Fruit fly (Drosophila melanogaster) whole organism, embryonic: ENCODE data around the gene CG18675.

Experiments used
- Abd-B ChIP-seq: fragments of 200-800 bp; sonication (Bioruptor generic); optimal IDR thresholded peaks from 2 replicates; lab custom pipeline; 2018; ENCODE audit warnings: missing biosample characterization, mild to moderate bottlenecking, missing genetic modification characterization, moderate library complexity
- CG10543 ChIP-seq: fragments of 200-800 bp; sonication (Bioruptor generic); optimal IDR thresholded peaks from 3 replicates; lab custom pipeline; 2017; ENCODE audit warnings: missing biosample characterization, mild to moderate bottlenecking, missing genetic modification characterization, moderate library complexity
- CG10979 ChIP-seq: fragments of 200-800 bp; sonication (Bioruptor generic); optimal IDR thresholded peaks from 2 replicates; lab custom pipeline; 2018; ENCODE audit warnings: missing biosample characterization, mild to moderate bottlenecking, missing genetic modification characterization, moderate library complexity
- CG11696 ChIP-seq: fragments of 200-800 bp; sonication (Bioruptor generic); IDR thresholded peaks from 2 replicates; pipeline ENCODE4 v1.3.6; 2022; ENCODE audit warnings: missing biosample characterization, missing genetic modification characterization
- CG12071 ChIP-seq: fragments of 200-800 bp; sonication (Bioruptor generic); optimal IDR thresholded peaks from 3 replicates; lab custom pipeline; 2018; ENCODE audit warnings: missing biosample characterization, mild to moderate bottlenecking, missing genetic modification characterization
- CG12104 ChIP-seq: fragments of 200-800 bp; sonication (Bioruptor generic); optimal IDR thresholded peaks from 3 replicates; lab custom pipeline; 2016; ENCODE audit warnings: missing biosample characterization, missing genetic modification characterization
- CG12155 ChIP-seq: fragments of 200-800 bp; sonication (Bioruptor generic); optimal IDR thresholded peaks from 3 replicates; lab custom pipeline; 2016; ENCODE audit warnings: missing biosample characterization, missing genetic modification characterization
- CG1233 ChIP-seq: fragments of 200-800 bp; sonication (Bioruptor generic); optimal IDR thresholded peaks from 4 replicates; lab custom pipeline; 2018; ENCODE audit warnings: missing biosample characterization, mild to moderate bottlenecking, missing genetic modification characterization
- CG12391 ChIP-seq: fragments of 200-800 bp; sonication (Bioruptor generic); optimal IDR thresholded peaks from 3 replicates; lab custom pipeline; 2018; ENCODE audit warnings: missing biosample characterization, mild to moderate bottlenecking, missing genetic modification characterization, moderate library complexity
- CG14014 ChIP-seq: fragments of 200-800 bp; sonication (Bioruptor generic); IDR thresholded peaks from 2 replicates; pipeline ENCODE4 v1.3.6; 2022; ENCODE audit warnings: missing biosample characterization, missing genetic modification characterization
- CG14441 ChIP-seq: fragments of 200-800 bp; sonication (Bioruptor generic); IDR thresholded peaks from 2 replicates; pipeline ENCODE4 v1.3.6; 2022; ENCODE audit warnings: missing biosample characterization, missing genetic modification characterization
- CG15514 ChIP-seq: fragments of 200-800 bp; sonication (Bioruptor generic); optimal IDR thresholded peaks from 3 replicates; lab custom pipeline; 2017; ENCODE audit warnings: missing biosample characterization, missing genetic modification characterization, mild to moderate bottlenecking, moderate library complexity, missing genetic modification reagents
- CG15601 ChIP-seq: fragments of 200-800 bp; sonication (Bioruptor generic); optimal IDR thresholded peaks from 3 replicates; lab custom pipeline; 2019; ENCODE audit warnings: missing biosample characterization, mild to moderate bottlenecking, missing genetic modification characterization, moderate library complexity
- CG1602 ChIP-seq: fragments of 200-800 bp; sonication (Bioruptor generic); optimal IDR thresholded peaks from 3 replicates; lab custom pipeline; 2016; ENCODE audit warnings: missing biosample characterization, missing genetic modification characterization
- CG1603 ChIP-seq: fragments of 200-800 bp; sonication (Bioruptor generic); optimal IDR thresholded peaks from 2 replicates; lab custom pipeline; 2019; ENCODE audit warnings: missing biosample characterization, mild to moderate bottlenecking, missing genetic modification characterization, moderate library complexity
- CG17186 ChIP-seq: fragments of 200-800 bp; sonication (Bioruptor generic); optimal IDR thresholded peaks from 3 replicates; lab custom pipeline; 2017; ENCODE audit warnings: missing biosample characterization, missing genetic modification reagents, missing genetic modification characterization
- CG17829 ChIP-seq: fragments of 200-800 bp; optimal IDR thresholded peaks from 2 replicates; lab custom pipeline; 2019; ENCODE audit warnings: missing biosample characterization, mild to moderate bottlenecking, missing genetic modification characterization, moderate library complexity
- CG18262 ChIP-seq: fragments of 200-800 bp; optimal IDR thresholded peaks from 3 replicates; lab custom pipeline; 2019; ENCODE audit warnings: missing biosample characterization, mild to moderate bottlenecking, missing genetic modification characterization, moderate library complexity
- CG30020 ChIP-seq: fragments of 200-800 bp; optimal IDR thresholded peaks from 2 replicates; lab custom pipeline; 2019; ENCODE audit warnings: missing biosample characterization, mild to moderate bottlenecking, missing genetic modification characterization, moderate library complexity
- CG4820 ChIP-seq: fragments of 200-800 bp; sonication (Bioruptor generic); optimal IDR thresholded peaks from 3 replicates; lab custom pipeline; 2016; ENCODE audit warnings: missing biosample characterization, missing genetic modification characterization
- CG4854 ChIP-seq: fragments of 200-800 bp; sonication (Bioruptor generic); optimal IDR thresholded peaks from 2 replicates; lab custom pipeline; 2016; ENCODE audit warnings: missing biosample characterization, missing genetic modification characterization, inconsistent platforms
- CG6254 ChIP-seq: fragments of 200-800 bp; sonication (Bioruptor generic); optimal IDR thresholded peaks from 3 replicates; lab custom pipeline; 2017; ENCODE audit warnings: mild to moderate bottlenecking, missing biosample characterization, missing genetic modification reagents, missing genetic modification characterization
- CG6689 ChIP-seq: fragments of 200-800 bp; sonication (Bioruptor generic); IDR thresholded peaks from 2 replicates; pipeline ENCODE4 v1.3.6; 2022; ENCODE audit warnings: missing biosample characterization, missing genetic modification characterization
- CG9932 ChIP-seq: fragments of 200-800 bp; sonication (Bioruptor generic); IDR thresholded peaks from 2 replicates; pipeline ENCODE4 v1.3.6; 2022; ENCODE audit warnings: missing biosample characterization, missing genetic modification characterization
- Dbx ChIP-seq: fragments of 200-800 bp; sonication (Bioruptor generic); IDR thresholded peaks from 3 replicates; pipeline ENCODE4 v1.3.6; 2022; ENCODE audit warnings: missing biosample characterization, missing genetic modification characterization
- Dp ChIP-seq: fragments of 200-800 bp; sonication (Bioruptor generic); optimal IDR thresholded peaks from 2 replicates; lab custom pipeline; 2018; ENCODE audit warnings: missing biosample characterization, mild to moderate bottlenecking, missing genetic modification characterization, moderate library complexity
- HmgZ ChIP-seq: fragments of 200-800 bp; sonication (Bioruptor generic); optimal IDR thresholded peaks from 2 replicates; lab custom pipeline; 2018; ENCODE audit warnings: missing biosample characterization, mild to moderate bottlenecking, missing genetic modification characterization
- Meics ChIP-seq: fragments of 200-800 bp; sonication (Bioruptor generic); optimal IDR thresholded peaks from 2 replicates; lab custom pipeline; 2017; ENCODE audit warnings: missing biosample characterization, mild to moderate bottlenecking, missing genetic modification characterization
- Nf-YA ChIP-seq: fragments of 200-800 bp; sonication (Bioruptor generic); IDR thresholded peaks from 2 replicates; pipeline ENCODE4 v1.3.6; 2022; ENCODE audit warnings: missing biosample characterization, missing genetic modification characterization
- PHDP ChIP-seq: fragments of 200-800 bp; sonication (Bioruptor generic); optimal IDR thresholded peaks from 3 replicates; lab custom pipeline; 2018; ENCODE audit warnings: missing biosample characterization, mild to moderate bottlenecking, missing genetic modification characterization, moderate library complexity
- Xbp1 ChIP-seq: fragments of 200-800 bp; sonication (Bioruptor generic); optimal IDR thresholded peaks from 3 replicates; lab custom pipeline; 2016; ENCODE audit warnings: missing biosample characterization, mild to moderate bottlenecking, missing genetic modification characterization
- ab ChIP-seq: fragments of 200-800 bp; sonication (Bioruptor generic); optimal IDR thresholded peaks from 2 replicates; lab custom pipeline; 2016; ENCODE audit warnings: missing biosample characterization, missing genetic modification characterization
- abd-A ChIP-seq: fragments of 200-800 bp; sonication (Bioruptor generic); optimal IDR thresholded peaks from 3 replicates; lab custom pipeline; 2019; ENCODE audit warnings: missing biosample characterization, mild to moderate bottlenecking, missing genetic modification characterization, moderate library complexity
- ato ChIP-seq: fragments of 200-800 bp; sonication (Bioruptor generic); IDR thresholded peaks from 2 replicates; pipeline ENCODE4 v1.3.6; 2022; ENCODE audit warnings: missing biosample characterization, missing genetic modification characterization; ENCODE audit not compliant: partially characterized antibody
- cwo ChIP-seq: fragments of 200-800 bp; sonication (Bioruptor generic); optimal IDR thresholded peaks from 3 replicates; lab custom pipeline; 2017; ENCODE audit warnings: missing biosample characterization, missing genetic modification characterization, mild to moderate bottlenecking, moderate library complexity, missing genetic modification reagents
- dmrt99B ChIP-seq: fragments of 200-800 bp; sonication (Bioruptor generic); optimal IDR thresholded peaks from 2 replicates; lab custom pipeline; 2018; ENCODE audit warnings: missing biosample characterization, mild to moderate bottlenecking, missing genetic modification characterization, moderate library complexity
- ftz-f1 ChIP-seq: fragments of 200-800 bp; sonication (Bioruptor generic); optimal IDR thresholded peaks from 2 replicates; lab custom pipeline; 2016; ENCODE audit warnings: missing biosample characterization, missing genetic modification characterization
- gce ChIP-seq: fragments of 200-800 bp; sonication (Bioruptor generic); IDR thresholded peaks from 3 replicates; pipeline ENCODE4 v1.3.6; 2022; ENCODE audit warnings: missing biosample characterization, missing genetic modification characterization
- her ChIP-seq: fragments of 200-800 bp; sonication (Bioruptor generic); optimal IDR thresholded peaks from 2 replicates; lab custom pipeline; 2016; ENCODE audit warnings: missing biosample characterization, missing genetic modification characterization
- ind ChIP-seq: fragments of 200-800 bp; sonication (Bioruptor generic); optimal IDR thresholded peaks from 3 replicates; lab custom pipeline; 2016; ENCODE audit warnings: missing biosample characterization, missing genetic modification characterization
- maf-S ChIP-seq: fragments of 200-800 bp; sonication (Bioruptor generic); optimal IDR thresholded peaks from 2 replicates; lab custom pipeline; 2016; ENCODE audit warnings: missing biosample characterization, missing genetic modification characterization
- nerfin-1 ChIP-seq: fragments of 200-800 bp; sonication (Bioruptor generic); optimal IDR thresholded peaks from 3 replicates; lab custom pipeline; 2019; ENCODE audit warnings: missing biosample characterization, mild to moderate bottlenecking, missing genetic modification characterization, moderate library complexity
- nerfin-2 ChIP-seq: fragments of 200-800 bp; sonication (Bioruptor generic); IDR thresholded peaks from 2 replicates; pipeline ENCODE4 v1.3.6; 2022; ENCODE audit warnings: missing biosample characterization, missing genetic modification characterization; ENCODE audit not compliant: partially characterized antibody
- onecut ChIP-seq: fragments of 200-800 bp; sonication (Bioruptor generic); IDR thresholded peaks from 2 replicates; pipeline ENCODE4 v1.3.6; 2022; ENCODE audit warnings: missing biosample characterization, missing genetic modification characterization
- scrt ChIP-seq: fragments of 200-800 bp; sonication (Bioruptor generic); optimal IDR thresholded peaks from 2 replicates; lab custom pipeline; 2018; ENCODE audit warnings: missing biosample characterization, mild to moderate bottlenecking, missing genetic modification characterization, moderate library complexity
- sens ChIP-seq: fragments of 200-800 bp; sonication (Bioruptor generic); peaks from one replicate; lab custom pipeline; 2016; ENCODE audit warnings: missing biosample characterization, missing genetic modification characterization
- unc-4 ChIP-seq: fragments of 200-800 bp; sonication (Bioruptor generic); IDR thresholded peaks from 2 replicates; pipeline ENCODE4 v1.3.6; 2022; ENCODE audit warnings: missing biosample characterization, missing genetic modification characterization; ENCODE audit not compliant: partially characterized antibody
- vnd ChIP-seq: fragments of 200-800 bp; sonication (Bioruptor generic); IDR thresholded peaks from 3 replicates; pipeline ENCODE4 v1.3.6; 2022; ENCODE audit warnings: missing biosample characterization, missing genetic modification characterization; ENCODE audit not compliant: partially characterized antibody

The CG18675 gene

DNA sequence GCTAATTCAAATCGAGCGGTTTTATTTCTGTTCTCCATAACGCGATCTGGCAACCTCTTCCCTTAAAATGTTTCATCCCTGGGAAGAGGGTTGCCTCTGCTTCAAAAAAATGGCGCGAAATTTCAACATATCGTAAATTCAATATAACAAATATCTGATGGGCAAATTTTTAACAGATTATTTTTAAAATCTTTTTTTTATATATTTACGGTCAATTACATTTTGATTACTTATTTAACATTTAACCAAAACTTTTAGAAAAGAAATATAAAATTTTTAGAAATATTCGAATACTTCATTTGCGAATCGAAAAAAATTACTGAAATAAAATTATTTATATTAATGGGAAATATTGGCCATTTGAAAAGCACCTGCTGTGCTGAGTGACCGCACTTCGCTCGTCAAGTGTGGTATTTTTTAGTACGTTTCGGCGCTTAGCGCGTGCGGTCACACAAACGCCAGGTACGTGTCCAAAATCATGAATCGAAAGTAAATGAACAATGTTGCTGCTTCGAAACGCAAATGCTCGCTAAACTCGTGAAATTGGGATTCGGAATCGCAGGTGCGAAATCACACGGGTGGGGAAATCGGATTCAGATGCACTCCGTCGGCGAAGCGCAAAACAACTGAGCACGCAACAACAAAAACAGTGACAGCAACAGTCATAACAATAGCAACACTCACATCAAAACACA is 3.6 kb upstream of the CG18675 start, which contains the start of gene Ero1L (continued):
- TF ChIP-seq abd-A (tag; lab: Kevin White, UChicago), result peak; percentile 67
- TF ChIP-seq Meics (GFP tag; lab: Kevin White, UChicago), result peak; percentile 52
- peak; percentile 18 for TF ChIP-seq CG12104 (GFP tag; lab: Kevin White, UChicago)
- 0 out of 3 replicates have a peak, but pooled peaks have one; percentile 60 for TF ChIP-seq Dbx
- TF ChIP-seq ato (GFP tag; lab: Robert Waterston, UW), result 0 out of 2 replicates have a peak, but pooled peaks have one; percentile 50
- no peak for TF ChIP-seq gce (GFP tag; lab: Robert Waterston, UW)
- 0 out of 2 replicates have a peak, but pooled peaks have one; percentile 31 for TF ChIP-seq CG14441 (GFP tag; lab: Robert Waterston, UW)
- peak; percentile 21 for TF ChIP-seq nerfin-1 (tag; lab: Kevin White, UChicago)
- peak; percentile 46 for TF ChIP-seq CG6254 (GFP tag; lab: Kevin White, UChicago)
- TF ChIP-seq CG6689, result peak; percentile 37
- peak; percentile 98 for TF ChIP-seq Dp (GFP tag; lab: Kevin White, UChicago)
- TF ChIP-seq CG15601 (tag; lab: Kevin White, UChicago), result peak; percentile 45
- peak; percentile 51 for TF ChIP-seq Abd-B
- peak; percentile 29 for TF ChIP-seq CG10979 (tag; lab: Kevin White, UChicago)
- TF ChIP-seq CG1603 (tag; lab: Kevin White, UChicago), result peak; percentile 33
- no peak for TF ChIP-seq CG12155 (GFP tag; lab: Kevin White, UChicago)
- peak; percentile 2 for TF ChIP-seq CG12071 (GFP tag; lab: Kevin White, UChicago)
- no peak for TF ChIP-seq dmrt99B
- TF ChIP-seq onecut, result peak; percentile 26; the same call in 1 of the 2 replicates
- peak; percentile 2 for TF ChIP-seq HmgZ (tag; lab: Kevin White, UChicago)
- TF ChIP-seq PHDP (tag; lab: Kevin White, UChicago), result peak; percentile 50
- TF ChIP-seq nerfin-2 (GFP tag; lab: Robert Waterston, UW), result peak; percentile 48; the same call in 1 of the 2 replicates
- peak; percentile 52 for TF ChIP-seq CG17829 (tag; lab: Kevin White, UChicago)
- TF ChIP-seq scrt (GFP tag; lab: Kevin White, UChicago), result peak; percentile 15
- TF ChIP-seq CG14014 (GFP tag; lab: Robert Waterston, UW), result 0 out of 2 replicates have a peak, but pooled peaks have one; percentile 8
- TF ChIP-seq CG1233 (GFP tag; lab: Kevin White, UChicago), result no peak
- no peak for TF ChIP-seq maf-S (GFP tag; lab: Kevin White, UChicago)
- peak; percentile 45 for TF ChIP-seq CG15514 (GFP tag; lab: Kevin White, UChicago)
- TF ChIP-seq Xbp1 (GFP tag; lab: Kevin White, UChicago), result peak; percentile 17
- peak; percentile 11 for TF ChIP-seq CG4820 (GFP tag; lab: Kevin White, UChicago)
- TF ChIP-seq Nf-YA (GFP tag; lab: Robert Waterston, UW), result 0 out of 2 replicates have a peak, but pooled peaks have one; percentile 8
- no peak for TF ChIP-seq CG4854 (GFP tag; lab: Kevin White, UChicago)
- TF ChIP-seq CG30020, result no peak
- no peak for TF ChIP-seq ab (GFP tag; lab: Kevin White, UChicago)
- peak; percentile 25 for TF ChIP-seq CG1602 (GFP tag; lab: Kevin White, UChicago)
- peak; percentile 25; the same call in 1 of the 2 replicates for TF ChIP-seq CG9932 (GFP tag; lab: Robert Waterston, UW)
- peak; percentile 27 for TF ChIP-seq her (GFP tag; lab: Kevin White, UChicago)
- peak; percentile 54 for TF ChIP-seq sens (GFP tag; lab: Kevin White, UChicago)
- TF ChIP-seq CG11696 (GFP tag; lab: Robert Waterston, UW), result peak; percentile 92
- TF ChIP-seq CG18262 (tag; lab: Kevin White, UChicago), result peak; percentile 55
- TF ChIP-seq CG10543, result peak; percentile 30
- peak; percentile 20 for TF ChIP-seq cwo (GFP tag; lab: Kevin White, UChicago)
- TF ChIP-seq ind (GFP tag; lab: Kevin White, UChicago), result peak; percentile 2
- TF ChIP-seq ftz-f1 (GFP tag; lab: Kevin White, UChicago), result no peak
- no peak for TF ChIP-seq unc-4 (GFP tag; lab: Robert Waterston, UW)
- TF ChIP-seq CG12391 (tag; lab: Kevin White, UChicago), result peak; percentile 55
- TF ChIP-seq vnd, result no peak
- peak; percentile 21 for TF ChIP-seq CG17186 (GFP tag; lab: Kevin White, UChicago)
